Fruit fly (Drosophila melanogaster) whole organism, embryonic: ENCODE data around the gene Vti1a.
A peak's percentile ranks its signal among the peaks of the same experiment; 100 is the strongest.

Experiments used
- Atf-2 ChIP-seq: fragments of 200-800 bp; sonication (Bioruptor generic); optimal IDR thresholded peaks from 2 replicates; lab custom pipeline; 2016; ENCODE audit warnings: missing biosample characterization, missing genetic modification characterization
- CG10209 ChIP-seq: fragments of 200-800 bp; sonication (Bioruptor generic); optimal IDR thresholded peaks from 3 replicates; lab custom pipeline; 2017; ENCODE audit warnings: missing biosample characterization, mild to moderate bottlenecking, missing genetic modification characterization, missing genetic modification reagents
- CG10431 ChIP-seq: fragments of 200-800 bp; sonication (Bioruptor generic); optimal IDR thresholded peaks from 3 replicates; lab custom pipeline; 2018; ENCODE audit warnings: missing biosample characterization, mild to moderate bottlenecking, missing genetic modification characterization
- CG10959 ChIP-seq: fragments of 200-800 bp; sonication (Bioruptor generic); IDR thresholded peaks from 2 replicates; pipeline ENCODE4 v1.3.6; 2022; ENCODE audit warnings: missing biosample characterization, missing genetic modification characterization
- CG12104 ChIP-seq: fragments of 200-800 bp; sonication (Bioruptor generic); optimal IDR thresholded peaks from 3 replicates; lab custom pipeline; 2016; ENCODE audit warnings: missing biosample characterization, missing genetic modification characterization
- CG14050 ChIP-seq: fragments of 200-800 bp; sonication (Bioruptor generic); IDR thresholded peaks from 3 replicates; pipeline ENCODE4 v1.3.6; 2022; ENCODE audit warnings: missing biosample characterization, missing genetic modification characterization
- CG14965 ChIP-seq: fragments of 200-800 bp; sonication (Bioruptor generic); optimal IDR thresholded peaks from 2 replicates; lab custom pipeline; 2016; ENCODE audit warnings: missing biosample characterization, missing genetic modification characterization, borderline replicate concordance
- CG16813 ChIP-seq: fragments of 200-800 bp; sonication (Bioruptor generic); IDR thresholded peaks from 3 replicates; pipeline ENCODE4 v1.3.6; 2022; ENCODE audit warnings: missing biosample characterization, missing genetic modification characterization; ENCODE audit not compliant: partially characterized antibody
- CG17385 ChIP-seq: fragments of 200-800 bp; sonication (Bioruptor generic); optimal IDR thresholded peaks from 3 replicates; lab custom pipeline; 2018; ENCODE audit warnings: missing biosample characterization, mild to moderate bottlenecking, missing genetic modification characterization
- CG18011 ChIP-seq: fragments of 200-800 bp; sonication (Bioruptor generic); optimal IDR thresholded peaks from 2 replicates; lab custom pipeline; 2017; ENCODE audit warnings: missing biosample characterization, missing genetic modification characterization, mild to moderate bottlenecking, moderate library complexity, missing genotype
- CG18764 ChIP-seq: fragments of 200-800 bp; sonication (Bioruptor generic); optimal IDR thresholded peaks from 3 replicates; lab custom pipeline; 2016; ENCODE audit warnings: missing biosample characterization, missing genetic modification characterization
- CG30403 ChIP-seq: fragments of 200-800 bp; sonication (Bioruptor generic); optimal IDR thresholded peaks from 3 replicates; lab custom pipeline; 2016; ENCODE audit warnings: missing biosample characterization, missing genetic modification characterization
- CG3065 ChIP-seq: fragments of 200-800 bp; sonication (Bioruptor generic); optimal IDR thresholded peaks from 2 replicates; lab custom pipeline; 2016; ENCODE audit warnings: missing biosample characterization, missing genetic modification characterization
- CG32532 ChIP-seq: fragments of 200-800 bp; sonication (Bioruptor generic); IDR thresholded peaks from 2 replicates; pipeline ENCODE4 v1.3.6; 2022; ENCODE audit warnings: missing biosample characterization, missing genetic modification characterization
- CG3407 ChIP-seq: fragments of 200-800 bp; sonication (Bioruptor generic); optimal IDR thresholded peaks from 2 replicates; lab custom pipeline; 2018; ENCODE audit warnings: missing biosample characterization, mild to moderate bottlenecking, missing genetic modification characterization
- CG4424 ChIP-seq: fragments of 200-800 bp; sonication (Bioruptor generic); optimal IDR thresholded peaks from 3 replicates; lab custom pipeline; 2016; ENCODE audit warnings: missing biosample characterization, missing genetic modification characterization
- CG7271 ChIP-seq: fragments of 200-800 bp; sonication (Bioruptor generic); optimal IDR thresholded peaks from 2 replicates; lab custom pipeline; 2018; ENCODE audit warnings: missing biosample characterization, mild to moderate bottlenecking, missing genetic modification characterization, moderate library complexity
- CG8281 ChIP-seq: fragments of 200-800 bp; sonication (Bioruptor generic); optimal IDR thresholded peaks from 2 replicates; lab custom pipeline; 2018; ENCODE audit warnings: missing biosample characterization, mild to moderate bottlenecking, missing genetic modification characterization, moderate library complexity
- CG8290 ChIP-seq, 3 experiments: fragments of 200-800 bp; sonication (Bioruptor generic); optimal IDR thresholded peaks; 2 replicates each; lab custom pipeline; 2016 to 2019; ENCODE audit warnings: missing biosample characterization in 3 of 3, missing genetic modification characterization in 3 of 3, mild to moderate bottlenecking in 2 of 3, moderate library complexity in 1 of 3
- CG8924 ChIP-seq: fragments of 200-800 bp; optimal IDR thresholded peaks from 3 replicates; lab custom pipeline; 2019; ENCODE audit warnings: missing biosample characterization, mild to moderate bottlenecking, missing genetic modification characterization, moderate library complexity
- Dip2 ChIP-seq: fragments of 200-800 bp; sonication (Bioruptor generic); IDR thresholded peaks from 2 replicates; pipeline ENCODE4 v1.3.6; 2022; ENCODE audit warnings: missing biosample characterization, missing genetic modification characterization
- Drgx ChIP-seq: fragments of 200-800 bp; sonication (Bioruptor generic); IDR thresholded peaks from 2 replicates; pipeline ENCODE4 v1.3.6; 2022; ENCODE audit warnings: missing biosample characterization, missing genetic modification characterization
- Fer1 ChIP-seq: fragments of 200-800 bp; sonication (Bioruptor generic); optimal IDR thresholded peaks from 2 replicates; lab custom pipeline; 2017; ENCODE audit warnings: missing biosample characterization, mild to moderate bottlenecking, missing genetic modification characterization
- Hr3 ChIP-seq: fragments of 200-800 bp; sonication (Bioruptor generic); optimal IDR thresholded peaks from 3 replicates; lab custom pipeline; 2016; ENCODE audit warnings: missing biosample characterization, missing genetic modification characterization
- Hr51 ChIP-seq, 2 experiments: fragments of 200-800 bp; sonication (Bioruptor generic); optimal IDR thresholded peaks; 2 replicates in 1 of 2; 3 replicates in 1 of 2; lab custom pipeline; 2016 to 2018; ENCODE audit warnings: missing biosample characterization in 2 of 2, missing genetic modification characterization in 2 of 2, mild to moderate bottlenecking in 1 of 2, moderate library complexity in 1 of 2
- MESR4 ChIP-seq: fragments of 200-800 bp; sonication (Bioruptor generic); optimal IDR thresholded peaks from 2 replicates; lab custom pipeline; 2018; ENCODE audit warnings: missing biosample characterization, mild to moderate bottlenecking, missing genetic modification characterization, moderate library complexity
- Med ChIP-seq: fragments of 200-800 bp; sonication (Bioruptor generic); peaks from one replicate; lab custom pipeline; 2016; ENCODE audit warnings: missing biosample characterization, missing genetic modification characterization, mild to moderate bottlenecking, inconsistent platforms, moderate library complexity
- Oli ChIP-seq: fragments of 200-800 bp; sonication (Bioruptor generic); optimal IDR thresholded peaks from 2 replicates; lab custom pipeline; 2018; ENCODE audit warnings: missing biosample characterization, mild to moderate bottlenecking, missing genetic modification characterization, moderate library complexity
- Taf1 ChIP-seq: fragments of 200-800 bp; sonication (Bioruptor generic); IDR thresholded peaks from 2 replicates; pipeline ENCODE4 v1.3.6; 2022; ENCODE audit warnings: missing biosample characterization, missing genetic modification characterization
- abd-A ChIP-seq: fragments of 200-800 bp; sonication (Bioruptor generic); optimal IDR thresholded peaks from 3 replicates; lab custom pipeline; 2019; ENCODE audit warnings: missing biosample characterization, mild to moderate bottlenecking, missing genetic modification characterization, moderate library complexity
- aop ChIP-seq: fragments of 200-800 bp; sonication (Bioruptor generic); IDR thresholded peaks from 2 replicates; pipeline ENCODE4 v1.3.6; 2022; ENCODE audit warnings: missing biosample characterization, missing genetic modification characterization
- bcd ChIP-seq: fragments of 200-800 bp; sonication (Bioruptor generic); optimal IDR thresholded peaks from 2 replicates; lab custom pipeline; 2017; ENCODE audit warnings: missing biosample characterization, mild to moderate bottlenecking, missing genetic modification characterization
- fd102C ChIP-seq: fragments of 200-800 bp; sonication (Bioruptor generic); optimal IDR thresholded peaks from 2 replicates; lab custom pipeline; 2018; ENCODE audit warnings: missing biosample characterization, mild to moderate bottlenecking, missing genetic modification characterization, moderate library complexity
- gcm2 ChIP-seq: fragments of 200-800 bp; sonication (Bioruptor generic); optimal IDR thresholded peaks from 2 replicates; lab custom pipeline; 2016; ENCODE audit warnings: missing biosample characterization, missing genetic modification characterization
- hkb ChIP-seq, 2 experiments: fragments of 200-800 bp in 1 of 2; fragments of >200 bp in 1 of 2; sonication (Bioruptor generic) in 1 of 2; IDR thresholded peaks in 1 of 2; optimal IDR thresholded peaks in 1 of 2; 2 replicates each; pipeline versions ENCODE4 v1.3.6 to Lab custom; 2017 to 2022; ENCODE audit warnings: missing biosample characterization in 1 of 2, missing genetic modification characterization in 1 of 2
- inv ChIP-seq: fragments of 200-800 bp; sonication (Bioruptor generic); IDR thresholded peaks from 2 replicates; pipeline ENCODE4 v1.3.6; 2022; ENCODE audit warnings: missing biosample characterization, missing genetic modification characterization; ENCODE audit not compliant: partially characterized antibody
- ken ChIP-seq: fragments of 200-800 bp; sonication (Bioruptor generic); IDR thresholded peaks from 3 replicates; pipeline ENCODE4 v1.3.6; 2022; ENCODE audit warnings: missing biosample characterization, missing genetic modification characterization
- lola ChIP-seq, 3 experiments: fragments of >200 bp in 2 of 3; fragments of 200-800 bp in 1 of 3; sonication (Bioruptor generic) in 1 of 3; optimal IDR thresholded peaks; 2 replicates each; lab custom pipeline; 2017 to 2019; ENCODE audit warnings: missing biosample characterization in 3 of 3, missing genetic modification characterization in 3 of 3, mild to moderate bottlenecking in 1 of 3, moderate library complexity in 1 of 3
- org-1 ChIP-seq: fragments of 200-800 bp; sonication (Bioruptor generic); optimal IDR thresholded peaks from 2 replicates; lab custom pipeline; 2017; ENCODE audit warnings: missing biosample characterization, missing genetic modification characterization
- pros ChIP-seq: fragments of 200-800 bp; sonication (Bioruptor generic); optimal IDR thresholded peaks from 3 replicates; lab custom pipeline; 2019; ENCODE audit warnings: missing biosample characterization, mild to moderate bottlenecking, missing genetic modification characterization, moderate library complexity
- scrt ChIP-seq: fragments of 200-800 bp; sonication (Bioruptor generic); optimal IDR thresholded peaks from 2 replicates; lab custom pipeline; 2018; ENCODE audit warnings: missing biosample characterization, mild to moderate bottlenecking, missing genetic modification characterization, moderate library complexity
- shn ChIP-seq: fragments of 200-800 bp; sonication (Bioruptor generic); optimal IDR thresholded peaks from 3 replicates; lab custom pipeline; 2016; ENCODE audit warnings: missing biosample characterization, missing genetic modification characterization
- sr ChIP-seq: fragments of 200-800 bp; sonication (Bioruptor generic); IDR thresholded peaks from 3 replicates; pipeline ENCODE4 v1.3.6; 2022; ENCODE audit warnings: missing biosample characterization, missing genetic modification characterization
- trh ChIP-seq: fragments of 200-800 bp; sonication (Bioruptor generic); optimal IDR thresholded peaks from 2 replicates; lab custom pipeline; 2016; ENCODE audit warnings: missing biosample characterization, missing genetic modification characterization
- ttk ChIP-seq: fragments of 200-800 bp; sonication (Bioruptor generic); IDR thresholded peaks from 2 replicates; pipeline ENCODE4 v2.1.2; 2022; ENCODE audit warnings: missing biosample characterization, missing genetic modification characterization
- wek ChIP-seq: fragments of 200-800 bp; sonication (Bioruptor generic); optimal IDR thresholded peaks from 3 replicates; lab custom pipeline; 2018; ENCODE audit warnings: missing biosample characterization, mild to moderate bottlenecking, missing genetic modification characterization, moderate library complexity

The Vti1a gene

dm6 chr3L:645426-646036 is 47.2 kb downstream of the Vti1a start (continued):
- no peak for TF ChIP-seq CG3065 (GFP tag; lab: Kevin White, UChicago)
- 0 out of 3 replicates have a peak, but pooled peaks have one; percentile 15 for TF ChIP-seq ken (GFP tag; lab: Robert Waterston, UW)
- peak; percentile 45 for TF ChIP-seq CG18011 (GFP tag; lab: Kevin White, UChicago)
- TF ChIP-seq Dip2 (GFP tag; lab: Robert Waterston, UW), result no peak
- TF ChIP-seq Atf-2 (GFP tag; lab: Kevin White, UChicago), result no peak
- TF ChIP-seq CG32532 (GFP tag; lab: Robert Waterston, UW), result 0 out of 2 replicates have a peak, but pooled peaks have one; percentile 10
- TF ChIP-seq MESR4 (GFP tag; lab: Kevin White, UChicago), result no peak
- TF ChIP-seq CG10209 (GFP tag; lab: Kevin White, UChicago), result no peak
- TF ChIP-seq CG12104, result no peak
- no peak for TF ChIP-seq org-1 (GFP tag; lab: Kevin White, UChicago)
- TF ChIP-seq CG8924, result no peak
- TF ChIP-seq ttk (GFP tag; lab: Robert Waterston, UW), result 0 out of 2 replicates have a peak, but pooled peaks have one; percentile 28
- peak; percentile 36 for TF ChIP-seq scrt
- no peak for TF ChIP-seq shn (GFP tag; lab: Kevin White, UChicago)
- TF ChIP-seq CG8281, result no peak
- TF ChIP-seq gcm2 (GFP tag; lab: Kevin White, UChicago), result no peak
- no peak for TF ChIP-seq Taf1 (GFP tag; lab: Robert Waterston, UW)
- TF ChIP-seq, all 482 proteins: peak for 16

- TF ChIP-seq CG18764 (peak; percentile 89), CG16813 (no peak), sr (GFP tag; lab: Robert Waterston, UW) (peak; percentile 73; the same call in 2 of the 3 replicates), inv (GFP tag; lab: Robert Waterston, UW) (no peak), CG3407 (GFP tag; lab: Kevin White, UChicago) (peak; percentile 86), Fer1 (GFP tag; lab: Kevin White, UChicago) (peak; percentile 79), fd102C (GFP tag; lab: Kevin White, UChicago) (no peak), CG10431 (GFP tag; lab: Kevin White, UChicago) (peak; percentile 62), CG17385 (peak; percentile 79), CG30403 (peak; percentile 89), CG8281 (peak; percentile 70), CG14965 (peak; percentile 60), Drgx (GFP tag; lab: Robert Waterston, UW) (peak; percentile 94), bcd (GFP tag; lab: Kevin White, UChicago) (peak; percentile 82), CG8290 (GFP tag; optimal IDR thresholded peaks at IDR 0.05; lab: Kevin White, UChicago) (peak; percentile 77), CG8290 (tag; optimal IDR thresholded peaks at IDR 0.05; lab: Kevin White, UChicago) (peak; percentile 43 to 91), CG14050 (GFP tag; lab: Robert Waterston, UW) (peak; percentile 83), trh (peak; percentile 50), Oli (peak; percentile 90), wek (peak; percentile 69), Hr3 (GFP tag; lab: Kevin White, UChicago) (peak; percentile 81), hkb (optimal IDR thresholded peaks at IDR 0.05; lab: Kevin White, UChicago) (no peak), hkb (GFP tag; IDR thresholded peaks at IDR 0.05; lab: Robert Waterston, UW) (peak; percentile 91), abd-A (no peak), pros (GFP tag; lab: Kevin White, UChicago) (no peak), Hr51 (GFP tag; optimal IDR thresholded peaks at IDR 0.05; lab: Kevin White, UChicago) (peak; percentile 47 to 89), lola (GFP tag; optimal IDR thresholded peaks at IDR 0.05; lab: Kevin White, UChicago) (peak in 1 of 3 experiments; percentile 69), CG4424 (GFP tag; lab: Kevin White, UChicago) (peak; percentile 91), Med (GFP tag; lab: Kevin White, UChicago) (peak; percentile 98), CG10959 (GFP tag; lab: Robert Waterston, UW) (peak; percentile 70), aop (GFP tag; lab: Robert Waterston, UW) (peak; percentile 77), CG7271 (tag; lab: Kevin White, UChicago) (peak; percentile 55)
Measured at dm6 chr3L:644111-644718, 48.5 kb downstream of the Vti1a start.
